Worm (Caenorhabditis elegans) whole organism, L4 larva: ENCODE results near the gene W07G4.5.
A peak's percentile ranks its signal among the peaks of the same experiment; 100 is the strongest.

ENCODE experiments used
- F26F4.8 ChIP-seq: fragments of 200-800 bp; sonication (Bioruptor generic); conservative IDR thresholded peaks from 2 replicates; pipeline ENCODE4 v1.3.6; 2022; ENCODE audit warnings: missing genetic modification characterization, missing compliant biosample characterization
- Y48G9A.11 ChIP-seq: fragments of 200-800 bp; sonication (Bioruptor generic); IDR thresholded peaks from 2 replicates; pipeline ENCODE4 v1.3.6; 2022; ENCODE audit warnings: missing genetic modification reagents, missing genetic modification characterization, missing compliant biosample characterization
- ceh-62 ChIP-seq: sonication (generic microtip); optimal IDR thresholded peaks from 2 replicates; lab custom pipeline; 2017; ENCODE audit warnings: missing biosample characterization, missing genetic modification characterization
- dmd-8 ChIP-seq: fragments of 200-800 bp; sonication (Bioruptor generic); IDR thresholded peaks from 2 replicates; pipeline ENCODE4 v1.3.6; 2022; ENCODE audit warnings: missing genetic modification characterization, missing compliant biosample characterization
- madf-9 ChIP-seq: fragments of 200-800 bp; sonication (Bioruptor generic); conservative IDR thresholded peaks from 2 replicates; pipeline ENCODE4 v1.3.6; 2022; ENCODE audit warnings: missing genetic modification reagents, missing genetic modification characterization, missing compliant biosample characterization
- nhr-102 ChIP-seq: sonication (generic microtip); optimal IDR thresholded peaks from 2 replicates; lab custom pipeline; 2016; ENCODE audit warnings: mild to moderate bottlenecking, missing genetic modification characterization, moderate library complexity, missing compliant biosample characterization
- nhr-237 ChIP-seq: sonication (generic microtip); optimal IDR thresholded peaks from 2 replicates; lab custom pipeline; 2017; ENCODE audit warnings: missing biosample characterization, missing genetic modification characterization
- nhr-76 ChIP-seq: fragments of 150-350 bp; optimal IDR thresholded peaks from 2 replicates; lab custom pipeline; 2014; ENCODE audit warnings: missing biosample characterization, missing genetic modification characterization
- unc-130 ChIP-seq: sonication (generic microtip); optimal IDR thresholded peaks from 2 replicates; lab custom pipeline; 2016; ENCODE audit warnings: missing genetic modification reagents, missing genetic modification characterization, missing compliant biosample characterization
- unc-39 ChIP-seq: sonication (generic microtip); optimal IDR thresholded peaks from 2 replicates; lab custom pipeline; 2017; ENCODE audit warnings: missing biosample characterization, missing genetic modification characterization
- ztf-11 ChIP-seq: fragments of 150-350 bp; optimal IDR thresholded peaks from 2 replicates; lab custom pipeline; 2014; ENCODE audit warnings: missing biosample characterization, missing genetic modification characterization
- ztf-7 ChIP-seq: fragments of 150-350 bp; optimal IDR thresholded peaks from 2 replicates; lab custom pipeline; 2014; ENCODE audit warnings: missing biosample characterization, missing genetic modification characterization

DNA sequence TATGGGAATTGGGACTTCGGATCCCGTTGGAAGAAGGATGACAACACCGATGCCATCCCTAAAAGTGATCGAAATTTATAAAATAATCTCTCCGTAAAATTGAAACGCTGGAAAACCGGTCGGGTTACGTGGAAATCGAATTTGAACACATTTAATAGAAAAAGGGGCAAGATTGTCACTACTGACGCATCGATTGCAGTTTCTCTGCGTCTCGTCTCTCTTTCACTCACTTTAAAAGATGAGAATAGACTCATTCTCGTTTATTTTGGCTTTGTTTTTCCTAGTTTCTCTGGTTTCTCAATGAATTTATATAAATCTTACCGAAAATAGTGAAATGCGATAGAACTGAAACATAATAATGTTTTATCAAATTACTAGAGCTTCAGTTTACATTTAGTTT is 6.1 kb upstream of the W07G4.5 start, which contains the start of gene scyl-1:
- TF ChIP-seq nhr-237 (tag; lab: Kevin White, UChicago) = no peak
- no peak for TF ChIP-seq F26F4.8 (GFP tag; lab: Robert Waterston, UW)
- peak; percentile 45 for TF ChIP-seq nhr-102 (tag; lab: Kevin White, UChicago)
- no peak for TF ChIP-seq dmd-8 (GFP tag; lab: Robert Waterston, UW)
- no peak for TF ChIP-seq ceh-62 (tag; lab: Kevin White, UChicago)
- no peak for TF ChIP-seq ztf-11 (tag; lab: Kevin White, UChicago)
- no peak for TF ChIP-seq unc-130 (GFP tag; lab: Kevin White, UChicago)
- TF ChIP-seq nhr-76 (tag; lab: Kevin White, UChicago) = no peak
- TF ChIP-seq Y48G9A.11 (GFP tag; lab: Robert Waterston, UW) = no peak
- no peak for TF ChIP-seq unc-39 (tag; lab: Kevin White, UChicago)
- TF ChIP-seq ztf-7 (tag; lab: Kevin White, UChicago) = no peak
- TF ChIP-seq madf-9 (GFP tag; lab: Robert Waterston, UW) = no peak
